Worm (Caenorhabditis elegans) whole organism, L3 larva: ENCODE results near the gene ttr-3.
A peak's percentile ranks its signal among the peaks of the same experiment; 100 is the strongest.

Experiments used
- aly-2 ChIP-seq: fragments of 150-350 bp; optimal IDR thresholded peaks from 2 replicates; lab custom pipeline; 2014; ENCODE audit warnings: missing biosample characterization, missing genetic modification characterization
- ama-1 ChIP-seq: fragments of 150-350 bp; optimal IDR thresholded peaks from 2 replicates; lab custom pipeline; 2018
- ceh-16 ChIP-seq: sonication (generic microtip); optimal IDR thresholded peaks from 2 replicates; lab custom pipeline; 2017; ENCODE audit warnings: missing biosample characterization, missing genetic modification characterization
- ceh-28 ChIP-seq: fragments of 150-350 bp; optimal IDR thresholded peaks from 2 replicates; lab custom pipeline; 2014; ENCODE audit warnings: missing biosample characterization, missing genetic modification reagents, missing genetic modification characterization
- ceh-82 ChIP-seq: fragments of 150-350 bp; optimal IDR thresholded peaks from 2 replicates; lab custom pipeline; 2014; ENCODE audit warnings: missing biosample characterization, missing genetic modification characterization
- ceh-9 ChIP-seq: sonication (generic microtip); optimal IDR thresholded peaks from 2 replicates; lab custom pipeline; 2018; ENCODE audit warnings: missing biosample characterization, missing genetic modification characterization
- egl-5 ChIP-seq: fragments of 150-350 bp; optimal IDR thresholded peaks from 2 replicates; lab custom pipeline; 2017; ENCODE audit warnings: missing biosample characterization, missing genetic modification reagents, missing genetic modification characterization, inconsistent platforms
- elt-2 ChIP-seq: sonication (generic microtip); optimal IDR thresholded peaks from 2 replicates; lab custom pipeline; 2016; ENCODE audit warnings: missing genetic modification reagents, mild to moderate bottlenecking, missing genetic modification characterization, missing compliant biosample characterization
- elt-3 ChIP-seq, 3 experiments: fragments of 150-350 bp in 1 of 3; sonication (generic microtip) in 2 of 3; optimal IDR thresholded peaks; 2 replicates in 2 of 3; 4 replicates in 1 of 3; lab custom pipeline; 2014 to 2017; ENCODE audit warnings: missing biosample characterization in 3 of 3, missing genetic modification characterization in 3 of 3
- fkh-10 ChIP-seq: sonication (generic microtip); optimal IDR thresholded peaks from 2 replicates; lab custom pipeline; 2017; ENCODE audit warnings: missing biosample characterization, missing genetic modification reagents, missing genetic modification characterization
- fkh-2 ChIP-seq: fragments of 150-350 bp; optimal IDR thresholded peaks from 2 replicates; lab custom pipeline; 2014; ENCODE audit warnings: missing biosample characterization, missing genetic modification reagents, missing genetic modification characterization
- fos-1 ChIP-seq: fragments of 150-350 bp; optimal IDR thresholded peaks from 2 replicates; lab custom pipeline; 2014; ENCODE audit warnings: missing biosample characterization, missing genetic modification characterization
- hmg-11 ChIP-seq: sonication (generic microtip); optimal IDR thresholded peaks from 2 replicates; lab custom pipeline; 2016; ENCODE audit warnings: missing genetic modification characterization, missing compliant biosample characterization
- lin-15B ChIP-seq: fragments of 150-350 bp; optimal IDR thresholded peaks from 2 replicates; lab custom pipeline; 2014; ENCODE audit warnings: missing biosample characterization, missing genetic modification characterization
- lin-39 ChIP-seq: fragments of 150-350 bp; optimal IDR thresholded peaks from 2 replicates; lab custom pipeline; 2018; ENCODE audit warnings: missing biosample characterization, missing genetic modification reagents, missing genetic modification characterization
- nfya-1 ChIP-seq: sonication (generic microtip); optimal IDR thresholded peaks from 2 replicates; lab custom pipeline; 2017; ENCODE audit warnings: missing genetic modification characterization, mild to moderate bottlenecking, missing compliant biosample characterization, antibody characterized with exemption, moderate library complexity; ENCODE audit not compliant: insufficient read depth
- nhr-23 ChIP-seq: fragments of 150-350 bp; optimal IDR thresholded peaks from 2 replicates; lab custom pipeline; 2014; ENCODE audit warnings: missing biosample characterization, missing genetic modification reagents, missing genetic modification characterization
- nhr-25 ChIP-seq: sonication (generic microtip); optimal IDR thresholded peaks from 2 replicates; lab custom pipeline; 2017; ENCODE audit warnings: missing biosample characterization, missing genetic modification characterization
- nhr-43 ChIP-seq: sonication (generic microtip); optimal IDR thresholded peaks from 2 replicates; lab custom pipeline; 2016; ENCODE audit warnings: mild to moderate bottlenecking, missing genetic modification characterization, missing compliant biosample characterization; ENCODE audit not compliant: poor library complexity, severe bottlenecking
- nhr-76 ChIP-seq: fragments of 150-350 bp; sonication (generic microtip); optimal IDR thresholded peaks from 5 replicates; lab custom pipeline; 2014; ENCODE audit warnings: missing biosample characterization, missing genetic modification characterization
- nhr-77 ChIP-seq: fragments of 150-350 bp; optimal IDR thresholded peaks from 2 replicates; lab custom pipeline; 2014; ENCODE audit warnings: missing biosample characterization, missing genetic modification characterization
- pha-4 ChIP-seq: fragments of 150-350 bp; optimal IDR thresholded peaks from 2 replicates; lab custom pipeline; 2014; ENCODE audit warnings: missing biosample characterization, missing genetic modification reagents, missing genetic modification characterization
- pqm-1 ChIP-seq: fragments of 150-350 bp; optimal IDR thresholded peaks from 2 replicates; lab custom pipeline; 2017; ENCODE audit warnings: missing biosample characterization, missing genetic modification characterization, inconsistent platforms
- skn-1 ChIP-seq: fragments of 150-350 bp; optimal IDR thresholded peaks from 2 replicates; lab custom pipeline; 2014; ENCODE audit warnings: missing biosample characterization, missing genetic modification characterization
- unc-39 ChIP-seq: sonication (generic microtip); optimal IDR thresholded peaks from 4 replicates; lab custom pipeline; 2017; ENCODE audit warnings: missing biosample characterization, missing genetic modification characterization
- unc-62 ChIP-seq: fragments of 150-350 bp; sonication (generic microtip); optimal IDR thresholded peaks from 4 replicates; lab custom pipeline; 2014; ENCODE audit warnings: missing biosample characterization, missing genetic modification reagents, missing genetic modification characterization
- ztf-4 ChIP-seq: fragments of 150-350 bp; optimal IDR thresholded peaks from 2 replicates; lab custom pipeline; 2014; ENCODE audit warnings: missing biosample characterization, missing genetic modification characterization

Gene ttr-3

DNA sequence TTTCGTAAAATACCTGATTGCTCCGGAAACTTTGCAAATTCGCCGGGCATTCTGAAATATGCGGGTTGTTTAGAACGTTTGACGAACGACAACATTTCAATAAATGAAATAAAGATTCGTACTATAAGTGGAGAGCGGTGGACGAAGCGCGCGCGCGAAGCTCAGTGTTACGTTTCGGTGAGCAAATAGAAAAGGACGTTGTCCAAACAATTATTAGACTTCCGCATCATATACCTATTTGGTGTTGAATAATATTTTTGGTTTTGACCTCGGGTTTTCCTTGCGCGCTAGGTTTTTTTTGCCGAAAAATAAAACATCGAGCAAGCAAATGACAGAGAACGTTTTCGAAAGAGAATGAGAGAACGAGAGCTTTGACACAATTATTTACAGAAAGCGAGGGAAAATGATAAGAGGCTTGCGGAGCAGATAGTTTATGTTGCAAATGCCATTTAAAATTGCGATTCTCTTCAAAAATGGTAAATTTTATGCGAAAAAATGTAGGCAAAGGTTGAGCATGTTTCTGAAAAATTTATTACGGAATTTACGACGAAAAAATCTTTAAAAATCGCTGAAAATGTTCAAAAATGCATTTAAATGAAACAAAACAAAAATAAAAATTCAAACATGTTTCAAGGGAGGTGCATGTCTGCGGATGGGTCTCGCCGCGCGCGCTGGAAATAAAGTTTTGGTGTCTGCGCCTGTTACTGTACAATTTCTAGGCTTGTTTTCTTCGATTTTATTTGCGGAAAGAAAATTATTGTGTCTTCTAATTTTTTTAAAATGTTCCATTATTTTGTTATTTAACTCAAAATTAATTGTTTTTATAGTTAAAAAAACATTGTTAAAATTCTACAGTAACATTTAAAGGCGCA is 15.7 kb downstream of the ttr-3 start, which contains the start of the genes cyld-1 and F40F12.9:
Gene cyld-1 (minus strand): TSS at position 51 of the 872 bp plus-strand sequence.
Gene F40F12.9 (plus strand): TSS at position 721 of the 872 bp plus-strand sequence.
- TF ChIP-seq pha-4 (peak; percentile 87), elt-2 (tag; lab: Kevin White, UChicago) (peak; percentile 45), aly-2 (no peak)

DNA sequence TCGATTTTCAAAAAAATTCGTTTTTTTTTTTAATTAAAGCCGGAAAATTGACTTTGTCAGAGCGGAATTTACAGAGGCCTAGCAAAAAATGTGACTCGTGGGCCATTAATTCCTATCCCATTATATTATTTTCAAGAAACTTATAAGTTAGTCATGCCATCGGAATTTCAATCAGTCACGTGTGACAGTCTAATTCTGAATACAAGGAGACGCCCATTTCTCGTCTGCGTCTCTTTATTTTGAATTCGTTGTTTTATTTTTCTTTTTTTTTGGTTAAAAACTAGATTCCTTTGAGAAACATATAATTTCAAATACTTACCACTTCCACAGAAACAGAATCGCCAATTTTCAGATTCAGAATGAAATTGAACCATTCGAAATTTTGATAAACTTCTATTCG is 17.8 kb downstream of the ttr-3 start:
- no peak for TF ChIP-seq skn-1

DNA sequence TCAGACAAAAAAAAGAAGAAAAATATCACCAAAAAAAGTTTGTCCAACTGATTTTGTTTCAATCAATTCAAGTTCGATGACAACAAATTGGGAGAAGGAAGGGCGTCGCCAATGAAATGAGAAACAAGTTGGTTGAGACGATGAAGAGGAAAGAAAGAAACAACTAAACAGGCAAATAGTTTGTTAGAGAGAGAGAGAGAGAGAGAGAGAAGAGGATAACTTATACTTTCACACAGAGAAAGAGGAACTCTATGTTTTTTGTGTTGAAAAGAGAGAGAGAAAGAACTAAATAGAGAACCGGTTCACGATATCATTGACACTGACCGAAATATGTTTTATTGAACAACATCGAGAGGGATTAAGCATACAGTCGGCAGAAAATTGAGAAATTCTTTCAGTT is 19.0 kb downstream of the ttr-3 start:
- no peak for TF ChIP-seq fos-1 (tag; lab: Kevin White, UChicago)
- peak; percentile 25 for TF ChIP-seq pha-4
- TF ChIP-seq nhr-23 (tag; lab: Kevin White, UChicago): peak; percentile 49
- TF ChIP-seq ceh-9 (tag; lab: Kevin White, UChicago): no peak
- peak; percentile 28 for TF ChIP-seq nhr-43 (tag; lab: Kevin White, UChicago)

DNA sequence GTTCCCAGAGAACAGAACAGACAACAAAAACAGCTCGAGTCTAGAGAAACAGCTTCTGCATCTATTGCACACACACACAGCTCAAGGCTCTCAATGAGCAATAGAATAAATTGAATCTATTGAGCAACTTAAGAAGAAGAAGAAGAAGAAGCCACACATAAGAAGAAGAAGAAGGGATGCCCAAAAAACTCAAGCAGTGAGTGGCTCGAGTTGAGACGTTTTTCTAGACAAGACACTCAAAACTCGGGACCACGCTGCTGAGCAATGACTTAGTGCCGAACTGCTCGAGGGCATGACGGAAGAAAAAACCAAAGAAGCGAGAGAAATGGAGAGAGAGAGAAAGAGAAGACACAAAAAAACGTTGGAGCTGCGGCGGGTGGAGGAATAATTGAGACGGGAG is 21.2 kb downstream of the ttr-3 start:
- TF ChIP-seq ceh-16 (tag; lab: Kevin White, UChicago) (no peak), nfya-1 (tag; lab: Kevin White, UChicago) (peak; percentile 52), lin-15B (tag; lab: Kevin White, UChicago) (peak; percentile 24), ama-1 (lab: Kevin White, UChicago) (peak; percentile 49), elt-2 (tag; lab: Kevin White, UChicago) (no peak), ztf-4 (tag; lab: Kevin White, UChicago) (no peak), hmg-11 (tag; lab: Kevin White, UChicago) (peak; percentile 35), fkh-10 (peak; percentile 75), nhr-25 (tag; lab: Kevin White, UChicago) (no peak)

DNA sequence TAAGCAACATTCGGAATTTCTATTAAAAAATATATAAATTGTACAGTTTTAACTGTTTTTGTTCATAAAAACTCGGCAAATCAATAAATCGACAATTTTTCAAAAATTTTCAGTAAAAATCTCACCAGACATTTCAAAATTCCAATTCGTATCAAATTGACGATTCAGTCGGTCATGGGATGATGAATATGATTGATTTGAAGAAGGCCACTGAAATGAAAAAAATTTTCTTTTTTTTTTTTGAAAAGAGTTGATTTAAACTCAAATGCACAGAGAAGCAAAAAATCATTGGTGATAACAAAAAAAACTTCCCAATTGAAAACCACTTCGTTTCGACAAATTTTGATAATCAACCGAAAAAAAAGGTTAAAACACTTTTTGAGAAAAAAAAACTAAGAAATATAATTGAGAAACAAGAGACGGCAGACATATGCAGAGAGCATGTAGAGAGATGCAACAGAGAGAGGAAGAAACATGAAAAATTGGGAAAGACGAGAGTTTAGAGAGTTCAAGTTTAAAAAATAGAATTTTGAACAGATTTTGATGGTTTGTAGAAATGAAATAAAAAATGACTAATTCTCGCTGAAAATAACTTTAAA is 22.8 kb downstream of the ttr-3 start:
- TF ChIP-seq ceh-82 (tag; lab: Kevin White, UChicago) (no peak), elt-2 (tag; lab: Kevin White, UChicago) (peak; percentile 65), lin-39 (tag; lab: Kevin White, UChicago) (no peak), elt-3 (tag; optimal IDR thresholded peaks at IDR 0.05; lab: Kevin White, UChicago) (no peak), nhr-43 (tag; lab: Kevin White, UChicago) (no peak), pqm-1 (tag; lab: Kevin White, UChicago) (peak; percentile 19), fos-1 (tag; lab: Kevin White, UChicago) (no peak), pha-4 (peak; percentile 41), hmg-11 (tag; lab: Kevin White, UChicago) (no peak)
- TF ChIP-seq, all 47 proteins: peak for 3

DNA sequence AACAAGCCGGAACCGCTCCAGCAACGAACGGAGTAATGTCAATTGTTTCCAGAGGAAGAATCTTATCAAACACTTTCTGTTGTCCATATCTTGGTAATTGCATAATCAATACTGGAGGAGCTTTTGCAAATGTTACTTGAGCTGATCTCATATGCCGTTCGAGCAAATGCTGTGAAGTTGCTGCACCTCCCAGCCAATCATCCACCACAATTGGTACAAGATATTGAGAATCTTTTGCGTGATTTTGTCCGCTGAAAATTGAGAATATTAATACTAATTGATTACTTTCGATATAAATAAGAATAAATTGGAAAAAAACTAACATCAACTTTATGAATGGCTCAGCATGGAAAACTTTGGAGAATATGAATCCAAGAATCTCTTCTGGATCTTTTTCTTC is 26.8 kb downstream of the ttr-3 start:
- no peak for TF ChIP-seq nhr-77
- TF ChIP-seq pha-4: no peak
- no peak for TF ChIP-seq fkh-2 (tag; lab: Kevin White, UChicago)
- no peak for TF ChIP-seq unc-62 (GFP tag; lab: Kevin White, UChicago)
- no peak for TF ChIP-seq egl-5 (tag; lab: Kevin White, UChicago)
- TF ChIP-seq unc-39: no peak
- TF ChIP-seq ceh-28: no peak

DNA sequence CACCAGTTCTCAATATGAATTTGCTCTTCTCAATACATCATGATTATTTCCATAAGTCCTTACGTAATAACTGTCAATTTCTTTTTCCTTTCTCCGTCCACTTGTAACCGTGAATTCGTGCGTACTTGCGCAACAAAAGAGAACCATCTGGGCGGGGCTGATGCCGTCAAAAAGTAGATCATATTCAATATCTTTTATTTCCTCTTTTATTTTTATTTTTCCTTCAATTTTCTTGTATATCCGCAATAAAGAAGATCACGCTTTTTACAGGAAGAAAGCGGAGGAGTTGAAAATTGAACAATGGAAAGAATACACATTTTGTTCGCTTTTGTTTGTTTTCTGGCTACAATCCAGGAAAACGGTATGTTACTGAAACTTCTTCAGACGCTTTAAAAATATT is 33.7 kb downstream of the ttr-3 start, which contains the start of gene mam-7:
Gene mam-7 (plus strand): TSS at position 301 of the 400 bp plus-strand sequence.
- no peak for TF ChIP-seq ceh-28
- no peak for TF ChIP-seq nhr-76 (tag; lab: Kevin White, UChicago)
- no peak for TF ChIP-seq lin-15B (tag; lab: Kevin White, UChicago)
